Fruit fly (Drosophila melanogaster) whole organism, adult: ENCODE data around the gene akirin.

ENCODE experiments used
- CG11617 ChIP-seq: fragments of 200-800 bp; sonication (Bioruptor generic); optimal IDR thresholded peaks from 2 replicates; lab custom pipeline; 2017; ENCODE audit warnings: mild to moderate bottlenecking, missing biosample characterization, missing genetic modification reagents, missing genetic modification characterization
- CG12768 ChIP-seq: fragments of 200-800 bp; sonication (Bioruptor generic); optimal IDR thresholded peaks from 2 replicates; lab custom pipeline; 2017; ENCODE audit warnings: missing biosample characterization, missing genetic modification characterization, mild to moderate bottlenecking, moderate library complexity, missing genetic modification reagents
- CG14711 ChIP-seq: fragments of 200-800 bp; sonication (Bioruptor generic); optimal IDR thresholded peaks from 2 replicates; lab custom pipeline; 2018; ENCODE audit warnings: missing biosample characterization, mild to moderate bottlenecking, missing genetic modification characterization, moderate library complexity
- CG1620 ChIP-seq: fragments of 200-800 bp; sonication (Bioruptor generic); optimal IDR thresholded peaks from 2 replicates; lab custom pipeline; 2016; ENCODE audit warnings: missing biosample characterization, missing genetic modification characterization
- CG33017 ChIP-seq: fragments of 200-800 bp; sonication (Bioruptor generic); optimal IDR thresholded peaks from 2 replicates; lab custom pipeline; 2018; ENCODE audit warnings: missing biosample characterization, mild to moderate bottlenecking, missing genetic modification characterization, moderate library complexity
- CG5204 ChIP-seq: fragments of 200-800 bp; sonication (Bioruptor generic); optimal IDR thresholded peaks from 2 replicates; lab custom pipeline; 2016; ENCODE audit warnings: missing biosample characterization, missing genetic modification characterization
- CG7045 ChIP-seq: fragments of 200-800 bp; sonication (Bioruptor generic); optimal IDR thresholded peaks from 2 replicates; lab custom pipeline; 2017; ENCODE audit warnings: missing biosample characterization, mild to moderate bottlenecking, missing genetic modification characterization
- CG7101 ChIP-seq: fragments of 200-800 bp; sonication (Bioruptor generic); optimal IDR thresholded peaks from 2 replicates; lab custom pipeline; 2018; ENCODE audit warnings: missing biosample characterization, mild to moderate bottlenecking, missing genetic modification characterization, moderate library complexity
- Clk ChIP-seq: fragments of 200-800 bp; sonication (Bioruptor generic); optimal IDR thresholded peaks from 2 replicates; lab custom pipeline; 2017; ENCODE audit warnings: missing biosample characterization, missing genetic modification characterization
- Crg-1 ChIP-seq: fragments of 200-800 bp; sonication (Bioruptor generic); optimal IDR thresholded peaks from 2 replicates; lab custom pipeline; 2016; ENCODE audit warnings: missing biosample characterization, missing genetic modification characterization
- Hr96 ChIP-seq: fragments of 200-800 bp; sonication (Bioruptor generic); optimal IDR thresholded peaks from 2 replicates; lab custom pipeline; 2016; ENCODE audit warnings: missing biosample characterization, missing genetic modification characterization
- Mnt ChIP-seq: fragments of 200-800 bp; sonication (Bioruptor generic); optimal IDR thresholded peaks from 2 replicates; lab custom pipeline; 2016; ENCODE audit warnings: missing biosample characterization, mild to moderate bottlenecking, missing genetic modification characterization
- bab1 ChIP-seq: fragments of 200-800 bp; sonication (Bioruptor generic); optimal IDR thresholded peaks from 3 replicates; lab custom pipeline; 2019; ENCODE audit warnings: missing biosample characterization, mild to moderate bottlenecking, missing genetic modification characterization, moderate library complexity
- cic ChIP-seq: fragments of 200-800 bp; sonication (Bioruptor generic); optimal IDR thresholded peaks from 2 replicates; lab custom pipeline; 2017; ENCODE audit warnings: missing biosample characterization, mild to moderate bottlenecking, missing genetic modification characterization, moderate library complexity
- cnc ChIP-seq, 2 experiments: fragments of >200 bp; optimal IDR thresholded peaks; 2 replicates each; lab custom pipeline; 2017
- kay ChIP-seq: fragments of 200-800 bp; sonication (Bioruptor generic); peaks from one replicate; lab custom pipeline; 2016; ENCODE audit warnings: missing biosample characterization, missing genetic modification characterization, borderline replicate concordance
- ovo ChIP-seq: fragments of 200-800 bp; sonication (Bioruptor generic); optimal IDR thresholded peaks from 2 replicates; lab custom pipeline; 2016; ENCODE audit warnings: missing biosample characterization, missing genetic modification characterization
- pad ChIP-seq: fragments of 200-800 bp; sonication (Bioruptor generic); optimal IDR thresholded peaks from 3 replicates; lab custom pipeline; 2017; ENCODE audit warnings: missing biosample characterization, missing genetic modification characterization, mild to moderate bottlenecking, moderate library complexity, missing genetic modification reagents
- tj ChIP-seq: fragments of 200-800 bp; sonication (Bioruptor generic); optimal IDR thresholded peaks from 3 replicates; lab custom pipeline; 2017; ENCODE audit warnings: missing biosample characterization, mild to moderate bottlenecking, missing genetic modification characterization, moderate library complexity
- toe ChIP-seq: fragments of 200-800 bp; sonication (Bioruptor generic); optimal IDR thresholded peaks from 2 replicates; lab custom pipeline; 2016; ENCODE audit warnings: missing biosample characterization, missing genetic modification characterization

The akirin gene

dm6 chr3L:7376830-7377229, 7.2 kb downstream of the akirin start:
- no peak for TF ChIP-seq Crg-1 (GFP tag; lab: Kevin White, UChicago)
- TF ChIP-seq toe (GFP tag; lab: Kevin White, UChicago), result no peak
- TF ChIP-seq tj, result no peak
- no peak for TF ChIP-seq Mnt
- TF ChIP-seq CG7101 (tag; lab: Kevin White, UChicago), result no peak
- no peak for TF ChIP-seq CG11617
- TF ChIP-seq ovo (GFP tag; lab: Kevin White, UChicago), result no peak
- TF ChIP-seq cic (GFP tag; lab: Kevin White, UChicago), result no peak
- TF ChIP-seq CG1620, result no peak

- TF ChIP-seq cic (GFP tag; lab: Kevin White, UChicago), result peak; percentile 13
- TF ChIP-seq CG5204 (GFP tag; lab: Kevin White, UChicago), result no peak
Observed at dm6 chr3L:7380395-7380794, 10.8 kb downstream of the akirin start.

- peak; percentile 51 for TF ChIP-seq CG5204 (GFP tag; lab: Kevin White, UChicago)
- TF ChIP-seq CG12768 (GFP tag; lab: Kevin White, UChicago), result peak; percentile 19
- peak; percentile 45 for TF ChIP-seq pad (GFP tag; lab: Kevin White, UChicago)
- TF ChIP-seq CG14711 (tag; lab: Kevin White, UChicago), result peak; percentile 9
- TF ChIP-seq Clk (GFP tag; lab: Kevin White, UChicago), result no peak
- no peak for TF ChIP-seq cic (GFP tag; lab: Kevin White, UChicago)
- TF ChIP-seq toe (GFP tag; lab: Kevin White, UChicago), result no peak
- peak; percentile 43 for TF ChIP-seq Crg-1 (GFP tag; lab: Kevin White, UChicago)
- TF ChIP-seq CG33017, result peak; percentile 0
- peak; percentile 64 for TF ChIP-seq CG1620
- peak; percentile 67 for TF ChIP-seq Mnt
- TF ChIP-seq Hr96 (GFP tag; lab: Kevin White, UChicago), result peak; percentile 66
- peak; percentile 55 for TF ChIP-seq bab1 (GFP tag; lab: Kevin White, UChicago)
- peak; percentile 23 for TF ChIP-seq CG7045
- peak; percentile 91 for TF ChIP-seq kay (GFP tag; lab: Kevin White, UChicago)
- peak; percentile 46 for TF ChIP-seq CG7101 (tag; lab: Kevin White, UChicago)
- no peak for TF ChIP-seq cnc (optimal IDR thresholded peaks at IDR 0.05; lab: Kevin White, UChicago)
- peak; percentile 61 for TF ChIP-seq CG11617
- peak; percentile 53 for TF ChIP-seq ovo (GFP tag; lab: Kevin White, UChicago)
- peak; percentile 97 for TF ChIP-seq tj
Observed at dm6 chr3L:7381359-7381976, 11.8 kb downstream of the akirin start, which contains the start of the genes SMSr and smid. Gene SMSr (minus strand): TSS chr3L:7381474. Gene smid (plus strand): TSS chr3L:7381614.

- TF ChIP-seq tj (no peak), CG1620 (no peak), bab1 (GFP tag; lab: Kevin White, UChicago) (no peak), cic (GFP tag; lab: Kevin White, UChicago) (no peak)
Observed at dm6 chr3L:7387814-7388213, 18.2 kb downstream of the akirin start, which contains the start of gene CG8564. Gene CG8564 (minus strand): TSS chr3L:7387914.

- no peak for TF ChIP-seq ovo (GFP tag; lab: Kevin White, UChicago)
- no peak for TF ChIP-seq toe (GFP tag; lab: Kevin White, UChicago)
- no peak for TF ChIP-seq CG33017
- no peak for TF ChIP-seq tj
- TF ChIP-seq Mnt, result no peak
- TF ChIP-seq CG12768 (GFP tag; lab: Kevin White, UChicago), result no peak
- TF ChIP-seq CG7101 (tag; lab: Kevin White, UChicago), result no peak
- no peak for TF ChIP-seq CG11617
- TF ChIP-seq bab1 (GFP tag; lab: Kevin White, UChicago), result no peak
- TF ChIP-seq pad (GFP tag; lab: Kevin White, UChicago), result no peak
- no peak for TF ChIP-seq Crg-1 (GFP tag; lab: Kevin White, UChicago)
Observed at dm6 chr3L:7390004-7390403, 20.4 kb downstream of the akirin start.

- TF ChIP-seq CG14711 (tag; lab: Kevin White, UChicago) (no peak), CG33017 (no peak), pad (GFP tag; lab: Kevin White, UChicago) (no peak), ovo (GFP tag; lab: Kevin White, UChicago) (no peak), CG5204 (GFP tag; lab: Kevin White, UChicago) (no peak), toe (GFP tag; lab: Kevin White, UChicago) (no peak), tj (no peak), Mnt (no peak), Hr96 (GFP tag; lab: Kevin White, UChicago) (no peak), CG12768 (GFP tag; lab: Kevin White, UChicago) (no peak), CG1620 (no peak)
Observed at dm6 chr3L:7390442-7390841, 20.8 kb downstream of the akirin start, which contains the start of gene CG8563. Gene CG8563 (plus strand): TSS chr3L:7390742.

- TF ChIP-seq ovo (GFP tag; lab: Kevin White, UChicago), result no peak
- no peak for TF ChIP-seq kay (GFP tag; lab: Kevin White, UChicago)
- no peak for TF ChIP-seq Clk (GFP tag; lab: Kevin White, UChicago)
- no peak for TF ChIP-seq toe (GFP tag; lab: Kevin White, UChicago)
- TF ChIP-seq cic (GFP tag; lab: Kevin White, UChicago), result no peak
- TF ChIP-seq Crg-1 (GFP tag; lab: Kevin White, UChicago), result no peak
Observed at dm6 chr3L:7396055-7396454, 26.4 kb downstream of the akirin start, which contains the start of gene CG32379. Gene CG32379 (plus strand): TSS chr3L:7396355.
